Worm (Caenorhabditis elegans) whole organism, mixed stage, embryonic: ENCODE results near the gene arrd-17.

ENCODE experiments used
- M03D4.4 ChIP-seq: sonication (generic microtip); optimal IDR thresholded peaks from 2 replicates; lab custom pipeline; 2017; ENCODE audit warnings: mild to moderate bottlenecking, missing genetic modification characterization, missing compliant biosample characterization
- cnd-1 ChIP-seq: fragments of 200-800 bp; sonication (Bioruptor generic); optimal IDR thresholded peaks from 2 replicates; lab custom pipeline; 2018; ENCODE audit warnings: mild to moderate bottlenecking, missing genetic modification characterization, missing compliant biosample characterization
- elt-1 ChIP-seq: sonication (generic microtip); optimal IDR thresholded peaks from 2 replicates; lab custom pipeline; 2017; ENCODE audit warnings: missing genetic modification characterization, mild to moderate bottlenecking, missing compliant biosample characterization, antibody characterized with exemption, moderate library complexity, borderline replicate concordance; ENCODE audit not compliant: insufficient read depth
- lin-32 ChIP-seq: fragments of 200-800 bp; sonication (Bioruptor generic); optimal IDR thresholded peaks from 2 replicates; lab custom pipeline; 2018; ENCODE audit warnings: mild to moderate bottlenecking, missing genetic modification characterization, missing compliant biosample characterization
- lsy-2 ChIP-seq: fragments of 150-350 bp; optimal IDR thresholded peaks from 2 replicates; lab custom pipeline; 2014; ENCODE audit warnings: missing biosample characterization, missing genetic modification characterization
- nhr-12 ChIP-seq: fragments of 150-350 bp; optimal IDR thresholded peaks from 2 replicates; lab custom pipeline; 2014; ENCODE audit warnings: missing biosample characterization, missing genetic modification characterization
- nhr-237 ChIP-seq: fragments of 150-350 bp; optimal IDR thresholded peaks from 2 replicates; lab custom pipeline; 2014; ENCODE audit warnings: missing biosample characterization, missing genetic modification characterization
- snpc-4 ChIP-seq: fragments of 150-350 bp; optimal IDR thresholded peaks from 2 replicates; lab custom pipeline; 2014; ENCODE audit warnings: missing biosample characterization, missing genetic modification characterization
- unc-120 ChIP-seq: sonication (generic microtip); optimal IDR thresholded peaks from 2 replicates; lab custom pipeline; 2017; ENCODE audit warnings: missing genetic modification characterization, missing compliant biosample characterization; ENCODE audit not compliant: poor library complexity, severe bottlenecking
- unc-39 ChIP-seq: fragments of 150-350 bp; optimal IDR thresholded peaks from 2 replicates; lab custom pipeline; 2014; ENCODE audit warnings: missing biosample characterization, missing genetic modification characterization
- unc-62 ChIP-seq: fragments of 150-350 bp; optimal IDR thresholded peaks from 2 replicates; lab custom pipeline; 2014; ENCODE audit warnings: missing biosample characterization, missing genetic modification reagents, missing genetic modification characterization
- ztf-11 ChIP-seq: fragments of 150-350 bp; optimal IDR thresholded peaks from 2 replicates; lab custom pipeline; 2014; ENCODE audit warnings: missing biosample characterization, missing genetic modification characterization

- TF ChIP-seq lsy-2 (tag; lab: Kevin White, UChicago) = no peak
- no peak for TF ChIP-seq unc-39
- TF ChIP-seq snpc-4 (tag; lab: Kevin White, UChicago) = no peak
- no peak for TF ChIP-seq nhr-237 (tag; lab: Kevin White, UChicago)
- TF ChIP-seq elt-1 (tag; lab: Kevin White, UChicago) = no peak
- TF ChIP-seq unc-120 (tag; lab: Kevin White, UChicago) = no peak
- no peak for TF ChIP-seq unc-62
- no peak for TF ChIP-seq M03D4.4 (tag; lab: Kevin White, UChicago)
- no peak for TF ChIP-seq lin-32 (GFP tag; lab: Kevin White, UChicago)
- TF ChIP-seq ztf-11 (tag; lab: Kevin White, UChicago) = no peak
- TF ChIP-seq cnd-1 (tag; lab: Kevin White, UChicago) = no peak
- TF ChIP-seq nhr-12 (tag; lab: Kevin White, UChicago) = no peak
Observed at ce11 chrIII:13623014-13623413, 7.6 kb downstream of the arrd-17 start, which contains the start of gene mlc-5.
